Fruit fly (Drosophila melanogaster) whole organism: ENCODE results near the gene CG13445.

ENCODE experiments used
- CG8478 ChIP-seq: fragments of >200 bp; optimal IDR thresholded peaks from 2 replicates; lab custom pipeline; 2018; ENCODE audit warnings: inconsistent platforms
- pan ChIP-seq: fragments of >200 bp; optimal IDR thresholded peaks from 2 replicates; lab custom pipeline; 2017
- psq ChIP-seq: fragments of >200 bp; optimal IDR thresholded peaks from 2 replicates; lab custom pipeline; 2017
- usp ChIP-seq: fragments of >200 bp; optimal IDR thresholded peaks from 2 replicates; lab custom pipeline; 2017; ENCODE audit warnings: missing biosample characterization, missing genetic modification characterization, mixed read lengths

DNA sequence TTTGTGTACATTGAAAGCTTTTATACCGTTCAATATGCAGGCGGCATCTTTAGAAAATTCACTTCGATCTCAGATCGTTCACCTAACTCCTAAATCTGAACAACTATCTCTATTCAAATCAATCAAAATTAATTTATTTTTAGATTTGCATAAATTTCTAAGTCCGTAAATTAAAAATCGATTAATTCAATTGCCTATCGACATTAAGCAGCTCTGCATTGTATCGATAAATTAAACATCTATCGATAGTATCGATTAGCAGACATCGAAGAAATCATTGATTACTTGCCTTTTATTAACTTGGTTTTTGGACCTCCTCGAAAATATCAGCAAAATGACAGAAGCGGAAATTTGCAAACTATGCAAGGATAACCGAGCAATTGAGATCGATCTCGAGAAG lies 7.4 kb downstream of the CG13445 start, which contains the start of gene CkIIalpha-i1:
- no peak for TF ChIP-seq CG8478 (lab: Kevin White, UChicago)
- no peak for TF ChIP-seq usp (GFP tag; lab: Kevin White, UChicago)
- no peak for TF ChIP-seq pan (lab: Kevin White, UChicago)
- TF ChIP-seq psq, result no peak
